Fruit fly (Drosophila melanogaster) whole organism, wandering third instar larva: ENCODE data around the gene CG14070.

Experiments
- Abd-B ChIP-seq: fragments of >200 bp; optimal IDR thresholded peaks from 2 replicates; lab custom pipeline; 2017; ENCODE audit warnings: missing biosample characterization, missing genetic modification characterization
- Dfd ChIP-seq: fragments of >200 bp; optimal IDR thresholded peaks from 2 replicates; lab custom pipeline; 2017; ENCODE audit warnings: missing biosample characterization, missing genetic modification characterization
- GATAd ChIP-seq: sonication (Bioruptor generic); optimal IDR thresholded peaks from 2 replicates; lab custom pipeline; 2016; ENCODE audit warnings: missing biosample characterization, missing genetic modification characterization
- Hr83 ChIP-seq: fragments of 200-300 bp; sonication (Bioruptor generic); optimal IDR thresholded peaks from 2 replicates; lab custom pipeline; 2016; ENCODE audit warnings: missing biosample characterization, mild to moderate bottlenecking, missing genetic modification characterization, moderate library complexity; ENCODE audit not compliant: poor library complexity, severe bottlenecking
- Mio ChIP-seq: sonication (Bioruptor generic); optimal IDR thresholded peaks from 2 replicates; lab custom pipeline; 2016; ENCODE audit warnings: missing biosample characterization, missing genetic modification characterization
- OdsH ChIP-seq: fragments of 200-800 bp; sonication (Bioruptor generic); optimal IDR thresholded peaks from 2 replicates; lab custom pipeline; 2016; ENCODE audit warnings: missing biosample characterization, mild to moderate bottlenecking, missing genetic modification characterization
- Sp1 ChIP-seq: fragments of 200-800 bp; sonication (Bioruptor generic); optimal IDR thresholded peaks from 3 replicates; lab custom pipeline; 2019; ENCODE audit warnings: missing biosample characterization, mild to moderate bottlenecking, missing genetic modification characterization, moderate library complexity
- Vsx2 ChIP-seq: fragments of 200-300, 225-300 bp; sonication (Bioruptor generic); optimal IDR thresholded peaks from 2 replicates; lab custom pipeline; 2018; ENCODE audit warnings: missing biosample characterization, missing genetic modification characterization; ENCODE audit not compliant: partially characterized antibody
- brk ChIP-seq: fragments of 200-800 bp; sonication (Bioruptor generic); optimal IDR thresholded peaks from 2 replicates; lab custom pipeline; 2016; ENCODE audit warnings: missing biosample characterization, mild to moderate bottlenecking, missing genetic modification characterization
- dsf ChIP-seq: sonication (Bioruptor generic); optimal IDR thresholded peaks from 2 replicates; lab custom pipeline; 2016; ENCODE audit warnings: missing biosample characterization, missing genetic modification characterization, borderline replicate concordance
- foxo ChIP-seq, 2 experiments: fragments of 200-800 bp; sonication (Bioruptor generic); optimal IDR thresholded peaks; 2 replicates in 1 of 2; 3 replicates in 1 of 2; lab custom pipeline; 2016 to 2017; ENCODE audit warnings: missing biosample characterization in 2 of 2, missing genetic modification characterization in 2 of 2
- jim ChIP-seq: fragments of 175-275, 200-325 bp; sonication (Bioruptor generic); optimal IDR thresholded peaks from 2 replicates; lab custom pipeline; 2016; ENCODE audit warnings: missing biosample characterization, mild to moderate bottlenecking, missing genetic modification characterization
- psq ChIP-seq: fragments of 200-800 bp; sonication (Bioruptor generic); optimal IDR thresholded peaks from 3 replicates; lab custom pipeline; 2017; ENCODE audit warnings: missing biosample characterization, mild to moderate bottlenecking, missing genetic modification characterization, moderate library complexity
- rgr ChIP-seq: fragments of 200-800 bp; sonication (Bioruptor generic); optimal IDR thresholded peaks from 3 replicates; lab custom pipeline; 2016; ENCODE audit warnings: missing biosample characterization, mild to moderate bottlenecking, missing genetic modification characterization
- sage ChIP-seq: fragments of 200-800 bp; sonication (Bioruptor generic); optimal IDR thresholded peaks from 2 replicates; lab custom pipeline; 2016; ENCODE audit warnings: missing biosample characterization, mild to moderate bottlenecking, missing genetic modification characterization
- woc ChIP-seq: sonication (Bioruptor generic); optimal IDR thresholded peaks from 2 replicates; lab custom pipeline; 2016; ENCODE audit warnings: missing biosample characterization, mild to moderate bottlenecking, missing genetic modification characterization

CG14070 gene

DNA sequence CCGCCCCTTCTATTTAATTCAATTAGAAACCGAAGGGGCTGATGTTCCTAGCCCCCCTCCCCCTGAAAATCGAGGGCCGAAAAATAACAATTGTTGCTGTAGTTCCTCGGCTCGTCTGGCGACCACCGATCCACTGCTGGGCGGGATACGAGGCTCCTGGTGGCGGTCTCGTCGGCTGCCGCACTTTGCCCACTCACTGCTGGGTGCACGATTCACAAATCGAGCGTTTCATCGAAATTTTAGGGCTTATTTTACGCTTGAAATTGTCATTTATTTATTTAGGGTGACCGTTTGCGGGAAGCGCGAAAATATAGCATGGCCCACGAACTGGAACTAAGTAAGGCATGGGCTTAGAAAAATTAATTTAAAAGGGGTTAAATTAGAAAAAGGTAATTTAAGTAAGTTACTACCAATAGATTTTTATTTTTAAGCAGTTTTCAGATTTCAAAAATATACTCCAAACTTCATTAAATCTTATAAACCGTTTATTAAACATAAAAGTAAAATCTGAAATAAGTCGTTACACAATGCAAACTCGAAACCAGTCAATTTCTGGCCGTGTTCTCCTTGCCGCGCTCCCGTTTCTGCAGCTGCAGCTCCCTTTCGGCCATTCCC is 45.1 kb downstream of the CG14070 start, which contains the start of gene Dnz1 (continued):
- no peak for TF ChIP-seq Vsx2
- no peak for TF ChIP-seq jim (GFP tag; lab: Kevin White, UChicago)
- peak; percentile 22 for TF ChIP-seq psq (GFP tag; lab: Kevin White, UChicago)
- peak; percentile 16 for TF ChIP-seq OdsH
- TF ChIP-seq GATAd, result no peak
- peak; percentile 28 for TF ChIP-seq Sp1 (GFP tag; lab: Kevin White, UChicago)
- peak; percentile 42 for TF ChIP-seq rgr (GFP tag; lab: Kevin White, UChicago)
- no peak for TF ChIP-seq dsf (GFP tag; lab: Kevin White, UChicago)
- TF ChIP-seq brk (GFP tag; lab: Kevin White, UChicago), result no peak

dm6 chr2L:10851336-10851862 is 50.2 kb downstream of the CG14070 start:
- TF ChIP-seq Hr83 (GFP tag; lab: Kevin White, UChicago) (no peak), Abd-B (GFP tag; lab: Kevin White, UChicago) (no peak), woc (no peak), Dfd (GFP tag; lab: Kevin White, UChicago) (no peak), jim (GFP tag; lab: Kevin White, UChicago) (no peak), Mio (GFP tag; lab: Kevin White, UChicago) (no peak), OdsH (no peak), foxo (GFP tag; optimal IDR thresholded peaks at IDR 0.05; lab: Kevin White, UChicago) (no peak), sage (GFP tag; lab: Kevin White, UChicago) (no peak), GATAd (no peak)
